Worm (Caenorhabditis elegans): ENCODE data around the gene F09C6.14.

- TF ChIP-seq dpl-1 (GFP tag; optimal IDR thresholded peaks at IDR 0.05), result no peak
- TF ChIP-seq nhr-77 (tag; optimal IDR thresholded peaks at IDR 0.05), result no peak
- TF ChIP-seq egl-13 (tag; optimal IDR thresholded peaks at IDR 0.05), result no peak
- TF ChIP-seq lin-13 (GFP tag; optimal IDR thresholded peaks at IDR 0.05), result no peak
- TF ChIP-seq unc-62 (GFP tag; optimal IDR thresholded peaks at IDR 0.05), result no peak
- TF ChIP-seq dsc-1 (tag; optimal IDR thresholded peaks at IDR 0.05), result no peak
- TF ChIP-seq unc-130 (tag; optimal IDR thresholded peaks at IDR 0.05), result no peak
- TF ChIP-seq nhr-90 (tag; optimal IDR thresholded peaks at IDR 0.05; ENCODE audit: poor library complexity), result no peak
- no peak for TF ChIP-seq tbx-2 (tag; optimal IDR thresholded peaks at IDR 0.05)
- no peak for TF ChIP-seq snpc-4 (tag; optimal IDR thresholded peaks at IDR 0.05)
- TF ChIP-seq nhr-12 (tag; optimal IDR thresholded peaks at IDR 0.05), result no peak
- TF ChIP-seq alr-1 (tag; optimal IDR thresholded peaks at IDR 0.05; ENCODE audit: borderline replicate concordance), result no peak
- TF ChIP-seq pqm-1 (tag; optimal IDR thresholded peaks at IDR 0.05), result no peak
Observed at ce11 chrV:16840283-16840682, 40.5 kb upstream of the F09C6.14 start.

Measured in whole organism, L1 larva.